Fruit fly (Drosophila melanogaster) whole organism, embryonic: ENCODE results near the gene sky.

ENCODE experiments used
- ATbp ChIP-seq: fragments of 200-800 bp; sonication (Bioruptor generic); optimal IDR thresholded peaks from 2 replicates; lab custom pipeline; 2017; ENCODE audit warnings: missing biosample characterization, mild to moderate bottlenecking, missing genetic modification characterization, missing genetic modification reagents
- Adf1 ChIP-seq: fragments of 200-800 bp; sonication (Bioruptor generic); IDR thresholded peaks from 2 replicates; pipeline ENCODE4 v1.3.6; 2022; ENCODE audit warnings: missing biosample characterization, missing genetic modification characterization
- Atf3 ChIP-seq: fragments of 200-800 bp; sonication (Bioruptor generic); optimal IDR thresholded peaks from 3 replicates; lab custom pipeline; 2016; ENCODE audit warnings: missing biosample characterization, missing genetic modification characterization
- B-H1 ChIP-seq: fragments of 200-800 bp; sonication (Bioruptor generic); IDR thresholded peaks from 3 replicates; pipeline ENCODE4 v1.3.6; 2022; ENCODE audit warnings: missing biosample characterization, missing genetic modification characterization
- C15 ChIP-seq: fragments of 200-800 bp; sonication (Bioruptor generic); IDR thresholded peaks from 3 replicates; pipeline ENCODE4 v1.3.6; 2022; ENCODE audit warnings: missing biosample characterization, missing genetic modification characterization
- CG1024 ChIP-seq: fragments of 200-800 bp; sonication (Bioruptor generic); IDR thresholded peaks from 2 replicates; pipeline ENCODE4 v1.3.6; 2022; ENCODE audit warnings: missing biosample characterization, missing genetic modification characterization
- CG10431 ChIP-seq: fragments of 200-800 bp; sonication (Bioruptor generic); optimal IDR thresholded peaks from 3 replicates; lab custom pipeline; 2018; ENCODE audit warnings: missing biosample characterization, mild to moderate bottlenecking, missing genetic modification characterization
- CG10543 ChIP-seq: fragments of 200-800 bp; sonication (Bioruptor generic); optimal IDR thresholded peaks from 3 replicates; lab custom pipeline; 2017; ENCODE audit warnings: missing biosample characterization, mild to moderate bottlenecking, missing genetic modification characterization, moderate library complexity
- CG12155 ChIP-seq: fragments of 200-800 bp; sonication (Bioruptor generic); optimal IDR thresholded peaks from 3 replicates; lab custom pipeline; 2016; ENCODE audit warnings: missing biosample characterization, missing genetic modification characterization
- CG12744 ChIP-seq: fragments of 200-800 bp; sonication (Bioruptor generic); optimal IDR thresholded peaks from 2 replicates; lab custom pipeline; 2016; ENCODE audit warnings: missing biosample characterization, missing genetic modification characterization
- CG13123 ChIP-seq: fragments of 200-800 bp; sonication (Bioruptor generic); optimal IDR thresholded peaks from 2 replicates; lab custom pipeline; 2016; ENCODE audit warnings: missing biosample characterization, missing genetic modification characterization
- CG15011 ChIP-seq: fragments of 200-800 bp; sonication (Bioruptor generic); optimal IDR thresholded peaks from 3 replicates; lab custom pipeline; 2018; ENCODE audit warnings: missing biosample characterization, mild to moderate bottlenecking, missing genetic modification characterization
- CG16813 ChIP-seq: fragments of 200-800 bp; sonication (Bioruptor generic); IDR thresholded peaks from 3 replicates; pipeline ENCODE4 v1.3.6; 2022; ENCODE audit warnings: missing biosample characterization, missing genetic modification characterization; ENCODE audit not compliant: partially characterized antibody
- CG18599 ChIP-seq: fragments of 200-800 bp; sonication (Bioruptor generic); optimal IDR thresholded peaks from 3 replicates; lab custom pipeline; 2017; ENCODE audit warnings: missing biosample characterization, missing genetic modification characterization, mild to moderate bottlenecking, moderate library complexity, missing genetic modification reagents
- CG34376 ChIP-seq: fragments of 200-800 bp; sonication (Bioruptor generic); optimal IDR thresholded peaks from 2 replicates; lab custom pipeline; 2018; ENCODE audit warnings: missing biosample characterization, mild to moderate bottlenecking, missing genetic modification characterization
- CG6175 ChIP-seq: fragments of 200-800 bp; sonication (Bioruptor generic); IDR thresholded peaks from 3 replicates; pipeline ENCODE4 v1.3.6; 2022; ENCODE audit warnings: missing biosample characterization, missing genetic modification characterization
- CG6254 ChIP-seq: fragments of 200-800 bp; sonication (Bioruptor generic); optimal IDR thresholded peaks from 3 replicates; lab custom pipeline; 2017; ENCODE audit warnings: mild to moderate bottlenecking, missing biosample characterization, missing genetic modification reagents, missing genetic modification characterization
- CG6683 ChIP-seq: fragments of 200-800 bp; sonication (Bioruptor generic); optimal IDR thresholded peaks from 2 replicates; lab custom pipeline; 2017; ENCODE audit warnings: missing biosample characterization, mild to moderate bottlenecking, missing genetic modification characterization, missing genetic modification reagents
- CG7357 ChIP-seq: fragments of 200-800 bp; sonication (Bioruptor generic); IDR thresholded peaks from 3 replicates; pipeline ENCODE4 v1.3.6; 2022; ENCODE audit warnings: missing biosample characterization, missing genetic modification characterization
- CG7786 ChIP-seq: fragments of 200-800 bp; sonication (Bioruptor generic); optimal IDR thresholded peaks from 2 replicates; lab custom pipeline; 2016; ENCODE audit warnings: missing biosample characterization, missing genetic modification characterization
- CG8359 ChIP-seq: fragments of 200-800 bp; sonication (Bioruptor generic); optimal IDR thresholded peaks from 2 replicates; lab custom pipeline; 2017; ENCODE audit warnings: missing biosample characterization, mild to moderate bottlenecking, missing genetic modification characterization, borderline replicate concordance
- CG8478 ChIP-seq: fragments of >200 bp; optimal IDR thresholded peaks from 2 replicates; lab custom pipeline; 2018
- CG8765 ChIP-seq: fragments of 200-800 bp; sonication (Bioruptor generic); IDR thresholded peaks from 2 replicates; pipeline ENCODE4 v1.3.6; 2022; ENCODE audit warnings: missing biosample characterization, missing genetic modification characterization
- Ets97D ChIP-seq: fragments of 200-800 bp; sonication (Bioruptor generic); optimal IDR thresholded peaks from 3 replicates; lab custom pipeline; 2016; ENCODE audit warnings: missing biosample characterization, missing genetic modification characterization
- Fer3 ChIP-seq: fragments of 200-800 bp; sonication (Bioruptor generic); optimal IDR thresholded peaks from 2 replicates; lab custom pipeline; 2018; ENCODE audit warnings: missing biosample characterization, mild to moderate bottlenecking, missing genetic modification characterization, moderate library complexity
- Hr3 ChIP-seq: fragments of 200-800 bp; sonication (Bioruptor generic); optimal IDR thresholded peaks from 3 replicates; lab custom pipeline; 2016; ENCODE audit warnings: missing biosample characterization, missing genetic modification characterization
- MTF-1 ChIP-seq: fragments of 200-800 bp; sonication (Bioruptor generic); optimal IDR thresholded peaks from 2 replicates; lab custom pipeline; 2018; ENCODE audit warnings: missing biosample characterization, mild to moderate bottlenecking, missing genetic modification characterization, borderline replicate concordance
- Mes4 ChIP-seq: fragments of 200-800 bp; sonication (Bioruptor generic); optimal IDR thresholded peaks from 2 replicates; lab custom pipeline; 2016; ENCODE audit warnings: missing biosample characterization, missing genetic modification characterization
- Nf-YB ChIP-seq: fragments of 200-800 bp; sonication (Bioruptor generic); optimal IDR thresholded peaks from 3 replicates; lab custom pipeline; 2019; ENCODE audit warnings: missing biosample characterization, mild to moderate bottlenecking, missing genetic modification characterization, moderate library complexity
- Pdp1 ChIP-seq, 2 experiments: fragments of 200-800 bp; sonication (Bioruptor generic); optimal IDR thresholded peaks; 3 replicates each; lab custom pipeline; 2016; ENCODE audit warnings: missing biosample characterization in 2 of 2, missing genetic modification characterization in 2 of 2, mild to moderate bottlenecking in 1 of 2, moderate library complexity in 1 of 2
- Ravus ChIP-seq: fragments of 200-800 bp; sonication (Bioruptor generic); IDR thresholded peaks from 2 replicates; pipeline ENCODE4 v1.3.6; 2022; ENCODE audit warnings: missing biosample characterization, missing genetic modification characterization
- Scr ChIP-seq: fragments of 200-800 bp; sonication (Bioruptor generic); IDR thresholded peaks from 2 replicates; pipeline ENCODE4 v1.3.6; 2022; ENCODE audit warnings: missing biosample characterization, missing genetic modification characterization; ENCODE audit not compliant: partially characterized antibody
- Side ChIP-seq: fragments of 200-800 bp; sonication (Bioruptor generic); optimal IDR thresholded peaks from 2 replicates; lab custom pipeline; 2016; ENCODE audit warnings: missing biosample characterization, missing genetic modification characterization
- al ChIP-seq: fragments of 200-800 bp; sonication (Bioruptor generic); IDR thresholded peaks from 2 replicates; pipeline ENCODE4 v1.3.6; 2022; ENCODE audit warnings: missing biosample characterization, missing genetic modification characterization
- cas ChIP-seq: fragments of 200-800 bp; sonication (Bioruptor generic); IDR thresholded peaks from 2 replicates; pipeline ENCODE4 v1.3.6; 2022; ENCODE audit warnings: missing biosample characterization, missing genetic modification characterization
- dimm ChIP-seq: fragments of 200-800 bp; sonication (Bioruptor generic); IDR thresholded peaks from 2 replicates; pipeline ENCODE4 v1.3.6; 2022; ENCODE audit warnings: missing biosample characterization, missing genetic modification characterization
- dmrt11E ChIP-seq: fragments of 200-800 bp; sonication (Bioruptor generic); optimal IDR thresholded peaks from 3 replicates; lab custom pipeline; 2018; ENCODE audit warnings: missing biosample characterization, mild to moderate bottlenecking, missing genetic modification characterization, moderate library complexity
- emc ChIP-seq: fragments of 200-800 bp; sonication (Bioruptor generic); optimal IDR thresholded peaks from 2 replicates; lab custom pipeline; 2016; ENCODE audit warnings: missing biosample characterization, missing genetic modification characterization
- eyg ChIP-seq: fragments of 200-800 bp; sonication (Bioruptor generic); optimal IDR thresholded peaks from 3 replicates; lab custom pipeline; 2016; ENCODE audit warnings: missing biosample characterization, missing genetic modification characterization
- gce ChIP-seq: fragments of 200-800 bp; sonication (Bioruptor generic); IDR thresholded peaks from 3 replicates; pipeline ENCODE4 v1.3.6; 2022; ENCODE audit warnings: missing biosample characterization, missing genetic modification characterization
- gem ChIP-seq: fragments of 200-800 bp; sonication (Bioruptor generic); optimal IDR thresholded peaks from 2 replicates; lab custom pipeline; 2019; ENCODE audit warnings: missing biosample characterization, mild to moderate bottlenecking, missing genetic modification characterization, moderate library complexity
- gro ChIP-seq: fragments of 200-800 bp; sonication (Bioruptor generic); optimal IDR thresholded peaks from 2 replicates; lab custom pipeline; 2016; ENCODE audit warnings: missing biosample characterization, missing genetic modification characterization
- lmd ChIP-seq: fragments of 200-800 bp; sonication (Bioruptor generic); IDR thresholded peaks from 2 replicates; pipeline ENCODE4 v1.3.6; 2022; ENCODE audit warnings: missing biosample characterization, missing genetic modification characterization
- mld ChIP-seq: fragments of 200-800 bp; sonication (Bioruptor generic); IDR thresholded peaks from 3 replicates; pipeline ENCODE4 v1.3.6; 2022; ENCODE audit warnings: missing biosample characterization, missing genetic modification characterization; ENCODE audit not compliant: partially characterized antibody
- pho ChIP-seq: fragments of 200-800 bp; sonication (Bioruptor generic); optimal IDR thresholded peaks from 2 replicates; lab custom pipeline; 2016; ENCODE audit warnings: missing biosample characterization, missing genetic modification characterization
- shn ChIP-seq: fragments of 200-800 bp; sonication (Bioruptor generic); optimal IDR thresholded peaks from 3 replicates; lab custom pipeline; 2016; ENCODE audit warnings: missing biosample characterization, missing genetic modification characterization
- sug ChIP-seq: fragments of 200-800 bp; optimal IDR thresholded peaks from 2 replicates; lab custom pipeline; 2019; ENCODE audit warnings: missing biosample characterization, mild to moderate bottlenecking, missing genetic modification characterization, moderate library complexity
- tup ChIP-seq: fragments of 200-800 bp; sonication (Bioruptor generic); optimal IDR thresholded peaks from 2 replicates; lab custom pipeline; 2016; ENCODE audit warnings: missing biosample characterization, mild to moderate bottlenecking, missing genetic modification characterization, moderate library complexity

The sky gene

DNA sequence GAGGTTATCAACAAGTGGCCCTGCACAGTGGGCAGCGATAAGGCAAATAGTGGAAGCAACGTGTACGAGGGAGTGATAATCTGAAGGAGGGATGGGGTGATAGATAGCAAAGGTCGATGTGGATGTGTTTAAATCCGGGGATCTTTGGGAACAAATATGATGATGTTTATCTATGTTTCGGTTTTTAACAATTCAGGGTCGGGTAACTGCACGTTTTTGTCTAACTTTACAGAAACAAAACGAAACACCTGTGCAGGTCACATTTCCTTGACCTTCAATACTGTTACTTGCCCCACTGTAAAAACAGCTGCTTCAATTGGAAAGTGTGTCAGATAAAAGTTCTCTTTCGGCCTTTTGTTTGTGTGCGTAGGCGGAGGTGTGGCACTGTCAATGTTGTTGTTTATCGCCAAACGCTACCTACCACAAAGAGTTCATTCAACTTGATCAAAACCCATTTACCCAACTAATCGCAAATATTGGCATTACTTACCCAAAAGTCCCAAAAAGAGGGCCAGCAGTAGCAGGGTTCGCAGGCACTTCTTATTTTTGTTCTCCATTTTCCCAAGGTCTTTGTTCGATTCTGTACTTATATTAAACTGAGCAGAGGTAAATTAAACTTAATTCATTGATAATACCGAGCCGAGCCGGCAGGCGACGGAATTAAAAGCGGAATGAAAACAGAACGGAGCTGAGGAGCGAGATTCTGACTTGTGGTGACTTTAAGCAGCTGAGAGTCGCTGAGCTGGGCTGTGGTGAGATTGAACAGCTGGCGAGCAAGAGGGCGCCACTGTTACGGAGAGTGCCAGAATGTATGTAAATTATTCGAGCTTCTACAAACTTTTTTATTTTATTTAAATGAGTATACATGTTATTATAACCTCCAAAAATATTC lies 3.7 kb upstream of the sky start, which contains the start of gene Mtp (continued):
- no peak for TF ChIP-seq B-H1 (GFP tag; lab: Robert Waterston, UW)
- TF ChIP-seq CG7357 (GFP tag; lab: Robert Waterston, UW), result 0 out of 3 replicates have a peak, but pooled peaks have one; percentile 59
- TF ChIP-seq shn, result peak; percentile 88
- peak; percentile 65 for TF ChIP-seq CG34376 (GFP tag; lab: Kevin White, UChicago)
- TF ChIP-seq Nf-YB, result peak; percentile 59
- TF ChIP-seq MTF-1 (GFP tag; lab: Kevin White, UChicago), result no peak
- TF ChIP-seq CG6254 (GFP tag; lab: Kevin White, UChicago), result peak; percentile 78
- peak; percentile 76 for TF ChIP-seq sug (tag; lab: Kevin White, UChicago)
- peak; percentile 56 for TF ChIP-seq Mes4
- TF ChIP-seq CG12155, result peak; percentile 73
- TF ChIP-seq al, result peak; percentile 47; the same call in 1 of the 2 replicates
- TF ChIP-seq CG18599, result peak; percentile 77
- TF ChIP-seq dimm (GFP tag; lab: Robert Waterston, UW), result no peak
- no peak for TF ChIP-seq Scr (GFP tag; lab: Robert Waterston, UW)
- TF ChIP-seq dmrt11E (tag; lab: Kevin White, UChicago), result peak; percentile 76
- TF ChIP-seq pho, result peak; percentile 67
- no peak for TF ChIP-seq mld (GFP tag; lab: Robert Waterston, UW)
- peak; percentile 47 for TF ChIP-seq Fer3 (tag; lab: Kevin White, UChicago)
- peak; percentile 82 for TF ChIP-seq Side (GFP tag; lab: Kevin White, UChicago)
- TF ChIP-seq gem (tag; lab: Kevin White, UChicago), result peak; percentile 84
- peak; percentile 85 for TF ChIP-seq CG7786 (GFP tag; lab: Kevin White, UChicago)
- no peak for TF ChIP-seq CG6175 (GFP tag; lab: Robert Waterston, UW)
- TF ChIP-seq CG8478 (lab: Kevin White, UChicago), result no peak
- TF ChIP-seq ATbp, result peak; percentile 84
- peak; percentile 50; the same call in 1 of the 2 replicates for TF ChIP-seq CG1024 (GFP tag; lab: Robert Waterston, UW)
- no peak for TF ChIP-seq CG8359
- peak; percentile 49 for TF ChIP-seq CG15011 (GFP tag; lab: Kevin White, UChicago)
- TF ChIP-seq gro (GFP tag; lab: Kevin White, UChicago), result peak; percentile 70
- peak; percentile 19 for TF ChIP-seq CG6683 (GFP tag; lab: Kevin White, UChicago)
- TF ChIP-seq cas (GFP tag; lab: Robert Waterston, UW), result no peak
- TF ChIP-seq Ravus, result no peak
- peak; percentile 78 for TF ChIP-seq Hr3 (GFP tag; lab: Kevin White, UChicago)
- no peak for TF ChIP-seq CG8765 (GFP tag; lab: Robert Waterston, UW)
- TF ChIP-seq gce (GFP tag; lab: Robert Waterston, UW), result peak; percentile 45; the same call in 1 of the 3 replicates
- TF ChIP-seq CG10431, result peak; percentile 98
- peak; percentile 24 for TF ChIP-seq Atf3 (GFP tag; lab: Kevin White, UChicago)
- TF ChIP-seq CG13123, result peak; percentile 22
- TF ChIP-seq Adf1, result no peak; the same call in 1 of the 2 replicates
- peak; percentile 14 for TF ChIP-seq emc
- peak; percentile 79 for TF ChIP-seq lmd (GFP tag; lab: Robert Waterston, UW)
- no peak for TF ChIP-seq C15 (GFP tag; lab: Robert Waterston, UW)
- peak; percentile 62 for TF ChIP-seq eyg (GFP tag; lab: Kevin White, UChicago)
- peak; percentile 43 for TF ChIP-seq CG12744 (GFP tag; lab: Kevin White, UChicago)
- 0 out of 3 replicates have a peak, but pooled peaks have one; percentile 30 for TF ChIP-seq CG16813 (GFP tag; lab: Robert Waterston, UW)
- TF ChIP-seq tup (GFP tag; lab: Kevin White, UChicago), result peak; percentile 43
- TF ChIP-seq Pdp1 (GFP tag; optimal IDR thresholded peaks at IDR 0.05; lab: Kevin White, UChicago), result peak; percentile 60 to 84
- peak; percentile 17 for TF ChIP-seq Ets97D (GFP tag; lab: Kevin White, UChicago)
- peak; percentile 56 for TF ChIP-seq CG10543 (GFP tag; lab: Kevin White, UChicago)
